Worm (Caenorhabditis elegans) whole organism, L4 larva: ENCODE data around the gene C17G1.2.

Source experiments
- F44E2.7 ChIP-seq: fragments of 200-800 bp; sonication (Bioruptor generic); IDR thresholded peaks from 2 replicates; pipeline ENCODE4 v2.1.2; 2022; ENCODE audit warnings: missing genetic modification characterization, missing compliant biosample characterization
- R02D3.7 ChIP-seq: fragments of 150-350 bp; sonication (generic microtip); optimal IDR thresholded peaks from 3 replicates; lab custom pipeline; 2014; ENCODE audit warnings: missing biosample characterization, missing genetic modification characterization
- T20F7.1 ChIP-seq: fragments of 200-800 bp; sonication (Bioruptor generic); optimal IDR thresholded peaks from 2 replicates; lab custom pipeline; 2018; ENCODE audit warnings: mild to moderate bottlenecking, missing genetic modification characterization, missing compliant biosample characterization
- T26A8.4 ChIP-seq: fragments of 200-800 bp; sonication (Bioruptor generic); IDR thresholded peaks from 2 replicates; pipeline ENCODE4 v1.3.6; 2022; ENCODE audit warnings: missing genetic modification characterization, missing compliant biosample characterization
- aha-1 ChIP-seq: fragments of 150-350 bp; peaks from one replicate; lab custom pipeline; 2014; ENCODE audit warnings: missing biosample characterization, missing genetic modification characterization
- aly-2 ChIP-seq: sonication (generic microtip); optimal IDR thresholded peaks from 2 replicates; lab custom pipeline; 2018; ENCODE audit warnings: missing biosample characterization, missing genetic modification characterization
- arid-1 ChIP-seq: fragments of 200-800 bp; sonication (Bioruptor generic); conservative IDR thresholded peaks from 2 replicates; pipeline ENCODE4 v1.3.6; 2022; ENCODE audit warnings: missing genetic modification reagents, missing genetic modification characterization, missing compliant biosample characterization
- ceh-20 ChIP-seq: fragments of 200-800 bp; sonication (Bioruptor generic); IDR thresholded peaks from 2 replicates; pipeline ENCODE4 v1.3.6; 2022; ENCODE audit warnings: missing genetic modification reagents, missing genetic modification characterization, missing compliant biosample characterization
- ces-1 ChIP-seq: fragments of 150-350 bp; sonication (generic microtip); optimal IDR thresholded peaks from 4 replicates; lab custom pipeline; 2014; ENCODE audit warnings: missing biosample characterization, missing genetic modification reagents, missing genetic modification characterization
- daf-16 ChIP-seq, 3 experiments: sonication (generic microtip); optimal IDR thresholded peaks; 2 replicates each; lab custom pipeline; 2016 to 2017; ENCODE audit warnings: missing genetic modification characterization in 3 of 3, missing genetic modification reagents in 3 of 3, mild to moderate bottlenecking in 2 of 3, missing compliant biosample characterization in 2 of 3, missing biosample characterization in 1 of 3, moderate library complexity in 1 of 3
- dmd-6 ChIP-seq: fragments of 200-800 bp; sonication (Bioruptor generic); IDR thresholded peaks from 2 replicates; pipeline ENCODE4 v1.3.6; 2022; ENCODE audit warnings: missing genetic modification reagents, missing genetic modification characterization, missing compliant biosample characterization
- dmd-8 ChIP-seq: fragments of 200-800 bp; sonication (Bioruptor generic); IDR thresholded peaks from 2 replicates; pipeline ENCODE4 v1.3.6; 2022; ENCODE audit warnings: missing genetic modification characterization, missing compliant biosample characterization
- dmd-9 ChIP-seq: fragments of 200-800 bp; sonication (Bioruptor generic); IDR thresholded peaks from 2 replicates; pipeline ENCODE4 v1.3.6; 2022; ENCODE audit warnings: missing genetic modification reagents, missing genetic modification characterization, missing compliant biosample characterization
- dpl-1 ChIP-seq: fragments of 150-350 bp; optimal IDR thresholded peaks from 2 replicates; lab custom pipeline; 2014; ENCODE audit warnings: missing biosample characterization, missing genetic modification reagents, missing genetic modification characterization
- fkh-10 ChIP-seq: fragments of 150-350 bp; optimal IDR thresholded peaks from 2 replicates; lab custom pipeline; 2014; ENCODE audit warnings: missing biosample characterization, missing genetic modification reagents, missing genetic modification characterization
- hlh-11 ChIP-seq: fragments of 200-800 bp; sonication (Bioruptor generic); optimal IDR thresholded peaks from 2 replicates; lab custom pipeline; 2018; ENCODE audit warnings: mild to moderate bottlenecking, missing genetic modification characterization, missing compliant biosample characterization
- lin-15B ChIP-seq: fragments of 150-350 bp; sonication (generic microtip); optimal IDR thresholded peaks from 3 replicates; lab custom pipeline; 2014; ENCODE audit warnings: missing biosample characterization, missing genetic modification characterization
- lin-38 ChIP-seq: fragments of 200-800 bp; sonication (Bioruptor generic); IDR thresholded peaks from 2 replicates; pipeline ENCODE4 v1.3.6; 2022; ENCODE audit warnings: missing genetic modification reagents, missing genetic modification characterization, missing compliant biosample characterization
- lin-39 ChIP-seq: fragments of 150-350 bp; optimal IDR thresholded peaks from 2 replicates; lab custom pipeline; 2014; ENCODE audit warnings: missing biosample characterization, missing genetic modification reagents, missing genetic modification characterization
- madf-5 ChIP-seq, 2 experiments: fragments of 200-800 bp; sonication (Bioruptor generic); IDR thresholded peaks; 2 replicates each; pipeline ENCODE4 v1.3.6; 2022; ENCODE audit warnings: missing compliant biosample characterization in 2 of 2, missing genetic modification characterization in 2 of 2
- mdl-1 ChIP-seq, 2 experiments: fragments of 150-350 bp in 1 of 2; sonication (generic microtip) in 1 of 2; optimal IDR thresholded peaks; 2 replicates each; lab custom pipeline; 2014 to 2017; ENCODE audit warnings: missing biosample characterization in 2 of 2, missing genetic modification characterization in 2 of 2
- mxl-2 ChIP-seq: fragments of 200-800 bp; sonication (Bioruptor generic); conservative IDR thresholded peaks from 2 replicates; pipeline ENCODE4 v1.3.6; 2022; ENCODE audit warnings: missing genetic modification reagents, missing genetic modification characterization, missing compliant biosample characterization
- mxl-3 ChIP-seq: fragments of 200-800 bp; sonication (Bioruptor generic); optimal IDR thresholded peaks from 2 replicates; lab custom pipeline; 2018; ENCODE audit warnings: mild to moderate bottlenecking, missing genetic modification characterization, missing compliant biosample characterization
- nhr-102 ChIP-seq: sonication (generic microtip); optimal IDR thresholded peaks from 2 replicates; lab custom pipeline; 2016; ENCODE audit warnings: mild to moderate bottlenecking, missing genetic modification characterization, moderate library complexity, missing compliant biosample characterization
- nhr-11 ChIP-seq: fragments of 150-350 bp; optimal IDR thresholded peaks from 2 replicates; lab custom pipeline; 2014; ENCODE audit warnings: missing biosample characterization, missing genetic modification characterization
- nhr-237 ChIP-seq: sonication (generic microtip); optimal IDR thresholded peaks from 2 replicates; lab custom pipeline; 2017; ENCODE audit warnings: missing biosample characterization, missing genetic modification characterization
- nhr-25 ChIP-seq: sonication (generic microtip); optimal IDR thresholded peaks from 2 replicates; lab custom pipeline; 2017; ENCODE audit warnings: missing genetic modification characterization, mild to moderate bottlenecking, missing compliant biosample characterization, antibody characterized with exemption, moderate library complexity, borderline replicate concordance; ENCODE audit not compliant: insufficient read depth
- nhr-28 ChIP-seq: fragments of 150-350 bp; optimal IDR thresholded peaks from 2 replicates; lab custom pipeline; 2014; ENCODE audit warnings: missing biosample characterization, missing genetic modification characterization
- nhr-6 ChIP-seq: fragments of 150-350 bp; optimal IDR thresholded peaks from 2 replicates; lab custom pipeline; 2014; ENCODE audit warnings: missing biosample characterization, missing genetic modification characterization
- pha-4 ChIP-seq, 2 experiments: fragments of 150-350 bp in 1 of 2; fragments of 200-800 bp in 1 of 2; sonication (Bioruptor generic) in 1 of 2; IDR thresholded peaks in 1 of 2; optimal IDR thresholded peaks in 1 of 2; 2 replicates each; pipeline versions ENCODE4 v1.3.6 to Lab custom; 2014 to 2022; ENCODE audit warnings: missing genetic modification characterization in 2 of 2, missing genetic modification reagents in 2 of 2, missing biosample characterization in 1 of 2, missing compliant biosample characterization in 1 of 2
- pqm-1 ChIP-seq: sonication (generic microtip); optimal IDR thresholded peaks from 2 replicates; lab custom pipeline; 2017; ENCODE audit warnings: missing biosample characterization, missing genetic modification characterization
- set-16 ChIP-seq: fragments of 200-800 bp; sonication (Bioruptor generic); IDR thresholded peaks from 2 replicates; pipeline ENCODE4 v1.3.6; 2022; ENCODE audit warnings: missing genetic modification reagents, missing genetic modification characterization, missing compliant biosample characterization
- snpc-1.2 ChIP-seq: fragments of 200-800 bp; sonication (Bioruptor generic); IDR thresholded peaks from 2 replicates; pipeline ENCODE4 v1.3.6; 2022; ENCODE audit warnings: missing genetic modification reagents, missing genetic modification characterization, missing compliant biosample characterization
- tra-1 ChIP-seq: fragments of 200-800 bp; sonication (Bioruptor generic); IDR thresholded peaks from 2 replicates; pipeline ENCODE4 v1.3.6; 2022; ENCODE audit warnings: missing genetic modification reagents, missing genetic modification characterization, missing compliant biosample characterization
- unc-130 ChIP-seq: sonication (generic microtip); optimal IDR thresholded peaks from 2 replicates; lab custom pipeline; 2016; ENCODE audit warnings: missing genetic modification reagents, missing genetic modification characterization, missing compliant biosample characterization
- unc-39 ChIP-seq: sonication (generic microtip); optimal IDR thresholded peaks from 2 replicates; lab custom pipeline; 2017; ENCODE audit warnings: missing biosample characterization, missing genetic modification characterization
- unc-62 ChIP-seq, 3 experiments: fragments of 150-350 bp in 1 of 3; sonication (generic microtip); optimal IDR thresholded peaks in 2 of 3; peaks in 1 of 3; 1 replicate in 1 of 3; 2 replicates in 2 of 3; lab custom pipeline; 2014 to 2017; ENCODE audit warnings: missing biosample characterization in 3 of 3, missing genetic modification characterization in 3 of 3, missing genetic modification reagents in 3 of 3, missing genotype in 1 of 3
- vab-7 ChIP-seq: fragments of 200-800 bp; sonication (Bioruptor generic); IDR thresholded peaks from 2 replicates; pipeline ENCODE4 v1.3.6; 2022; ENCODE audit warnings: missing genetic modification reagents, missing genetic modification characterization, missing compliant biosample characterization
- zag-1 ChIP-seq: fragments of 150-350 bp; optimal IDR thresholded peaks from 2 replicates; lab custom pipeline; 2014; ENCODE audit warnings: missing biosample characterization, missing genetic modification characterization
- zfp-2 ChIP-seq: sonication (generic microtip); optimal IDR thresholded peaks from 2 replicates; lab custom pipeline; 2016; ENCODE audit warnings: mild to moderate bottlenecking, missing genetic modification characterization, missing compliant biosample characterization

C17G1.2 gene

ce11 chrX:9883837-9884324, 37.5 kb upstream of the C17G1.2 start, which contains the start of gene mrp-4:
TSS of gene mrp-4 (plus strand) at chrX:9884274.
- TF ChIP-seq unc-62 (GFP tag; optimal IDR thresholded peaks at IDR 0.05 in 1 of 2; lab: Kevin White, UChicago): peak in 1 of 2 experiments; percentile 33
- no peak for TF ChIP-seq unc-62 (tag; optimal IDR thresholded peaks at IDR 0.05; lab: Kevin White, UChicago)
- no peak for TF ChIP-seq snpc-1.2

ce11 chrX:9892323-9892722, 29.0 kb upstream of the C17G1.2 start, which contains the start of gene F21G4.1:
TSS of gene F21G4.1 (minus strand) at chrX:9892328.
- TF ChIP-seq nhr-28 (tag; lab: Kevin White, UChicago) (peak; percentile 26), aha-1 (tag; lab: Kevin White, UChicago) (peak; percentile 82), ces-1 (GFP tag; lab: Kevin White, UChicago) (no peak), pqm-1 (tag; lab: Kevin White, UChicago) (peak; percentile 71), dpl-1 (no peak), pha-4 (GFP tag; IDR thresholded peaks at IDR 0.05; lab: Robert Waterston, UW) (no peak), pha-4 (tag; optimal IDR thresholded peaks at IDR 0.05; lab: Kevin White, UChicago) (peak; percentile 61), T26A8.4 (GFP tag; lab: Robert Waterston, UW) (no peak), R02D3.7 (tag; lab: Kevin White, UChicago) (no peak), mdl-1 (tag; optimal IDR thresholded peaks at IDR 0.05; lab: Kevin White, UChicago) (peak in 1 of 2 experiments; percentile 4), fkh-10 (GFP tag; lab: Kevin White, UChicago) (no peak), daf-16 (GFP tag; optimal IDR thresholded peaks at IDR 0.05; lab: Kevin White, UChicago) (no peak), daf-16 (tag; optimal IDR thresholded peaks at IDR 0.05; lab: Kevin White, UChicago) (peak; percentile 76), tra-1 (GFP tag; lab: Robert Waterston, UW) (no peak), nhr-6 (tag; lab: Kevin White, UChicago) (peak; percentile 72), hlh-11 (peak; percentile 35), dmd-6 (GFP tag; lab: Robert Waterston, UW) (peak; percentile 26; the same call in 1 of the 2 replicates), lin-38 (GFP tag; lab: Robert Waterston, UW) (no peak), unc-62 (GFP tag; optimal IDR thresholded peaks at IDR 0.05 in 1 of 2; lab: Kevin White, UChicago) (no peak), unc-62 (tag; optimal IDR thresholded peaks at IDR 0.05; lab: Kevin White, UChicago) (no peak)
- TF ChIP-seq, all 104 proteins: peak for 9

- no peak for TF ChIP-seq set-16 (GFP tag; lab: Robert Waterston, UW)
- TF ChIP-seq dmd-9 (GFP tag; lab: Robert Waterston, UW): no peak
- no peak for TF ChIP-seq nhr-102
- peak; percentile 76 for TF ChIP-seq aha-1 (tag; lab: Kevin White, UChicago)
- peak; percentile 7 for TF ChIP-seq nhr-25 (tag; lab: Kevin White, UChicago)
These were observed 28.3 kb upstream of the C17G1.2 start for ce11 chrX:9893069-9893468.

- TF ChIP-seq mxl-2 (no peak), unc-39 (tag; lab: Kevin White, UChicago) (no peak), vab-7 (no peak), ceh-20 (GFP tag; lab: Robert Waterston, UW) (no peak), zag-1 (tag; lab: Kevin White, UChicago) (no peak), F44E2.7 (GFP tag; lab: Robert Waterston, UW) (no peak), lin-15B (tag; lab: Kevin White, UChicago) (no peak), lin-39 (tag; lab: Kevin White, UChicago) (no peak), nhr-11 (no peak), aly-2 (tag; lab: Kevin White, UChicago) (no peak), dpl-1 (no peak), T20F7.1 (GFP tag; lab: Kevin White, UChicago) (no peak), arid-1 (GFP tag; lab: Robert Waterston, UW) (no peak), zfp-2 (no peak), mxl-3 (no peak), madf-5 (GFP tag; IDR thresholded peaks at IDR 0.05; lab: Robert Waterston, UW) (no peak), unc-130 (no peak), nhr-25 (tag; lab: Kevin White, UChicago) (no peak), dmd-8 (GFP tag; lab: Robert Waterston, UW) (no peak), nhr-237 (no peak)
- TF ChIP-seq, all 104 proteins: peak for 0
These were observed 26.5 kb upstream of the C17G1.2 start, which contains the start of gene F21G4.3 for ce11 chrX:9894844-9895243. TSS of gene F21G4.3 (plus strand) at chrX:9895144.
